Worm (Caenorhabditis elegans) whole organism, L1 larva: ENCODE measurements around the gene W06D11.1.

Experiments
- egl-27 ChIP-seq, 2 experiments: fragments of 150-350 bp in 1 of 2; sonication (generic microtip); optimal IDR thresholded peaks; 3 replicates each; lab custom pipeline; 2017 to 2018; ENCODE audit warnings: missing biosample characterization in 2 of 2, missing genetic modification characterization in 2 of 2, missing genetic modification reagents in 2 of 2
- lin-14 ChIP-seq: fragments of 200-800 bp; sonication (Bioruptor generic); optimal IDR thresholded peaks from 2 replicates; lab custom pipeline; 2018; ENCODE audit warnings: mild to moderate bottlenecking, missing genetic modification characterization, moderate library complexity, missing compliant biosample characterization
- pqm-1 ChIP-seq: sonication (generic microtip); optimal IDR thresholded peaks from 3 replicates; lab custom pipeline; 2017; ENCODE audit warnings: missing biosample characterization, missing genetic modification characterization
- snpc-4 ChIP-seq: fragments of 150-350 bp; optimal IDR thresholded peaks from 2 replicates; lab custom pipeline; 2014; ENCODE audit warnings: missing biosample characterization, missing genetic modification characterization
- sox-4 ChIP-seq: sonication (generic microtip); optimal IDR thresholded peaks from 2 replicates; lab custom pipeline; 2016; ENCODE audit warnings: missing genetic modification characterization, missing compliant biosample characterization
- tbx-2 ChIP-seq: sonication (generic microtip); optimal IDR thresholded peaks from 2 replicates; lab custom pipeline; 2016; ENCODE audit warnings: missing genetic modification characterization, missing compliant biosample characterization
- unc-130 ChIP-seq: fragments of 150-350 bp; optimal IDR thresholded peaks from 2 replicates; lab custom pipeline; 2017; ENCODE audit warnings: missing biosample characterization, missing genetic modification characterization, inconsistent platforms
- ztf-11 ChIP-seq, 2 experiments: sonication (generic microtip); optimal IDR thresholded peaks; 2 replicates each; lab custom pipeline; 2016 to 2017; ENCODE audit warnings: missing genetic modification characterization in 2 of 2, missing biosample characterization in 1 of 2, missing compliant biosample characterization in 1 of 2

DNA sequence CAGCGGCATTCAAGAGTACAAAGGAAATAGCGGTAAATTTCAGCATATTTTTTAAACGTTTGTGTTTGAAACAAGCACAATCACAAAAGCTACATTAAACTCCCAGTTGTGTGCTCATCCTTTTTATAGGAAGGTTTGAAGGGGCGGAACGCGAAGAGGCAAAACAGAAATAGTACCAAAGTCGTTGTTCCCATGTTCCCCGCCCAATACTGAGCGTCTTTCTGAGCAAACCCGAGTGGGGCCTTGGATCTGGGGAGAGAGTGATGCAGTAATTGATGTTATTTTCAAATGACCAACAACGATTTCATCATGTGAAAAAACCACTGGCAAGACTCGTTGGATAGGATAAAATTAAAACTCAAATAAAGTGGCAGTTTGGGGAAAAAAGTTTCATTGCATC is 47.0 kb downstream of the W06D11.1 start, which contains the start of gene zig-2:
- TF ChIP-seq pqm-1 (tag; lab: Kevin White, UChicago) (no peak), unc-130 (tag; lab: Kevin White, UChicago) (no peak), lin-14 (GFP tag; lab: Kevin White, UChicago) (no peak), tbx-2 (tag; lab: Kevin White, UChicago) (no peak), snpc-4 (tag; lab: Kevin White, UChicago) (no peak), sox-4 (tag; lab: Kevin White, UChicago) (no peak), ztf-11 (tag; optimal IDR thresholded peaks at IDR 0.05; lab: Kevin White, UChicago) (no peak), egl-27 (tag; optimal IDR thresholded peaks at IDR 0.05; lab: Kevin White, UChicago) (no peak)
